Worm (Caenorhabditis elegans) whole organism, L2 larva: ENCODE results near the gene stn-2.

Experiments used
- F13H6.1 ChIP-seq: sonication (generic microtip); optimal IDR thresholded peaks from 2 replicates; lab custom pipeline; 2016; ENCODE audit warnings: missing genetic modification characterization, missing compliant biosample characterization
- R02D3.7 ChIP-seq: fragments of 150-350 bp; optimal IDR thresholded peaks from 2 replicates; lab custom pipeline; 2014; ENCODE audit warnings: missing biosample characterization, missing genetic modification characterization
- Y55F3AM.14 ChIP-seq: fragments of 200-800 bp; sonication (Bioruptor generic); optimal IDR thresholded peaks from 2 replicates; lab custom pipeline; 2018; ENCODE audit warnings: mild to moderate bottlenecking, missing genetic modification characterization, missing compliant biosample characterization
- ZK546.5 ChIP-seq: sonication (generic microtip); optimal IDR thresholded peaks from 2 replicates; lab custom pipeline; 2017; ENCODE audit warnings: missing biosample characterization, missing genetic modification characterization
- alr-1 ChIP-seq: fragments of 150-350 bp; optimal IDR thresholded peaks from 2 replicates; lab custom pipeline; 2014; ENCODE audit warnings: missing biosample characterization, missing genetic modification characterization
- aly-2 ChIP-seq: fragments of 150-350 bp; optimal IDR thresholded peaks from 2 replicates; lab custom pipeline; 2014; ENCODE audit warnings: missing biosample characterization, missing genetic modification characterization
- ama-1 ChIP-seq: fragments of 150-350 bp; optimal IDR thresholded peaks from 2 replicates; lab custom pipeline; 2018; ENCODE audit warnings: inconsistent platforms
- blmp-1 ChIP-seq: sonication (generic microtip); optimal IDR thresholded peaks from 2 replicates; lab custom pipeline; 2017; ENCODE audit warnings: missing genetic modification characterization, mild to moderate bottlenecking, missing compliant biosample characterization, antibody characterized with exemption, moderate library complexity; ENCODE audit not compliant: insufficient read depth
- ceh-16 ChIP-seq: fragments of 150-350 bp; optimal IDR thresholded peaks from 2 replicates; lab custom pipeline; 2014; ENCODE audit warnings: missing biosample characterization, missing genetic modification characterization
- ceh-82 ChIP-seq: fragments of 150-350 bp; optimal IDR thresholded peaks from 2 replicates; lab custom pipeline; 2014; ENCODE audit warnings: missing biosample characterization, missing genetic modification characterization
- crh-2 ChIP-seq: sonication (generic microtip); optimal IDR thresholded peaks from 2 replicates; lab custom pipeline; 2017; ENCODE audit warnings: missing biosample characterization, missing genetic modification characterization
- dmd-4 ChIP-seq: sonication (generic microtip); optimal IDR thresholded peaks from 2 replicates; lab custom pipeline; 2017; ENCODE audit warnings: missing biosample characterization, missing genetic modification characterization
- egl-27 ChIP-seq: sonication (generic microtip); optimal IDR thresholded peaks from 3 replicates; lab custom pipeline; 2017; ENCODE audit warnings: missing biosample characterization, missing genetic modification reagents, missing genetic modification characterization
- elt-1 ChIP-seq: fragments of 150-350 bp; optimal IDR thresholded peaks from 2 replicates; lab custom pipeline; 2014; ENCODE audit warnings: missing biosample characterization, missing genetic modification characterization
- elt-3 ChIP-seq: sonication (generic microtip); optimal IDR thresholded peaks from 2 replicates; lab custom pipeline; 2017; ENCODE audit warnings: missing biosample characterization, missing genetic modification characterization
- lin-13 ChIP-seq: fragments of 150-350 bp; optimal IDR thresholded peaks from 2 replicates; lab custom pipeline; 2014; ENCODE audit warnings: missing biosample characterization, missing genetic modification reagents, missing genetic modification characterization
- lin-39 ChIP-seq: fragments of 150-350 bp; optimal IDR thresholded peaks from 2 replicates; lab custom pipeline; 2014; ENCODE audit warnings: missing biosample characterization, missing genetic modification reagents, missing genetic modification characterization
- lsy-2 ChIP-seq, 2 experiments: fragments of 150-350 bp in 1 of 2; sonication (generic microtip) in 1 of 2; optimal IDR thresholded peaks; 2 replicates each; lab custom pipeline; 2014 to 2017; ENCODE audit warnings: missing biosample characterization in 2 of 2, missing genetic modification characterization in 2 of 2
- mab-5 ChIP-seq: fragments of 150-350 bp; optimal IDR thresholded peaks from 2 replicates; lab custom pipeline; 2014; ENCODE audit warnings: missing biosample characterization, missing genetic modification characterization
- mbf-1 ChIP-seq: sonication (generic microtip); optimal IDR thresholded peaks from 2 replicates; lab custom pipeline; 2017; ENCODE audit warnings: missing biosample characterization, missing genetic modification characterization
- mdl-1 ChIP-seq, 2 experiments: fragments of 150-350 bp in 1 of 2; sonication (generic microtip) in 1 of 2; optimal IDR thresholded peaks; 2 replicates each; lab custom pipeline; 2017; ENCODE audit warnings: missing biosample characterization in 2 of 2, missing genetic modification characterization in 2 of 2
- nhr-10 ChIP-seq: sonication (generic microtip); optimal IDR thresholded peaks from 2 replicates; lab custom pipeline; 2017; ENCODE audit warnings: missing biosample characterization, missing genetic modification characterization
- nhr-12 ChIP-seq: fragments of 150-350 bp; optimal IDR thresholded peaks from 2 replicates; lab custom pipeline; 2014; ENCODE audit warnings: missing biosample characterization, missing genetic modification characterization
- nhr-129 ChIP-seq: fragments of 150-350 bp; optimal IDR thresholded peaks from 2 replicates; lab custom pipeline; 2014; ENCODE audit warnings: missing biosample characterization, missing genetic modification characterization
- nhr-21 ChIP-seq: fragments of 150-350 bp; optimal IDR thresholded peaks from 2 replicates; lab custom pipeline; 2014; ENCODE audit warnings: missing biosample characterization, missing genetic modification characterization
- nhr-23 ChIP-seq: fragments of 150-350 bp; optimal IDR thresholded peaks from 2 replicates; lab custom pipeline; 2014; ENCODE audit warnings: missing biosample characterization, missing genetic modification reagents, missing genetic modification characterization
- nhr-237 ChIP-seq: fragments of 150-350 bp; optimal IDR thresholded peaks from 2 replicates; lab custom pipeline; 2014; ENCODE audit warnings: missing biosample characterization, missing genetic modification characterization
- nhr-6 ChIP-seq: fragments of 150-350 bp; optimal IDR thresholded peaks from 2 replicates; lab custom pipeline; 2014; ENCODE audit warnings: missing biosample characterization, missing genetic modification characterization
- nhr-77 ChIP-seq: fragments of 150-350 bp; optimal IDR thresholded peaks from 2 replicates; lab custom pipeline; 2014; ENCODE audit warnings: missing biosample characterization, missing genetic modification characterization
- peb-1 ChIP-seq: fragments of 150-350 bp; optimal IDR thresholded peaks from 2 replicates; lab custom pipeline; 2014; ENCODE audit warnings: missing biosample characterization, missing genetic modification characterization
- sem-4 ChIP-seq: fragments of 150-350 bp; optimal IDR thresholded peaks from 2 replicates; lab custom pipeline; 2014; ENCODE audit warnings: missing biosample characterization, missing genetic modification reagents, missing genetic modification characterization
- skn-1 ChIP-seq: sonication (generic microtip); optimal IDR thresholded peaks from 2 replicates; lab custom pipeline; 2017; ENCODE audit warnings: missing biosample characterization, missing genetic modification characterization
- sma-3 ChIP-seq: sonication (generic microtip); optimal IDR thresholded peaks from 2 replicates; lab custom pipeline; 2016; ENCODE audit warnings: missing genetic modification reagents, missing genetic modification characterization, missing compliant biosample characterization
- sma-9 ChIP-seq, 2 experiments: fragments of 150-350 bp in 1 of 2; sonication (generic microtip) in 1 of 2; optimal IDR thresholded peaks; 2 replicates each; lab custom pipeline; 2014 to 2016; ENCODE audit warnings: missing genetic modification characterization in 2 of 2, mild to moderate bottlenecking in 1 of 2, missing biosample characterization in 1 of 2, missing compliant biosample characterization in 1 of 2, missing genetic modification reagents in 1 of 2, moderate library complexity in 1 of 2
- snpc-4 ChIP-seq: fragments of 150-350 bp; optimal IDR thresholded peaks from 2 replicates; lab custom pipeline; 2014; ENCODE audit warnings: missing biosample characterization, missing genetic modification characterization
- unc-39 ChIP-seq: fragments of 150-350 bp; optimal IDR thresholded peaks from 2 replicates; lab custom pipeline; 2014; ENCODE audit warnings: missing biosample characterization, missing genetic modification characterization
- zag-1 ChIP-seq: fragments of 150-350 bp; optimal IDR thresholded peaks from 2 replicates; lab custom pipeline; 2014; ENCODE audit warnings: missing biosample characterization, missing genetic modification characterization
- ztf-11 ChIP-seq: sonication (generic microtip); optimal IDR thresholded peaks from 2 replicates; lab custom pipeline; 2017; ENCODE audit warnings: missing biosample characterization, missing genetic modification characterization
- ztf-4 ChIP-seq: fragments of 150-350 bp; optimal IDR thresholded peaks from 2 replicates; lab custom pipeline; 2014; ENCODE audit warnings: missing biosample characterization, missing genetic modification characterization

stn-2 gene

ce11 chrX:7710643-7711042 lies 30.2 kb upstream of the stn-2 start, which contains the start of gene K09F5.4:
K09F5.4 (minus strand) TSS chrX:7710743.
- TF ChIP-seq dmd-4 (tag; lab: Kevin White, UChicago) (no peak), Y55F3AM.14 (no peak), nhr-129 (tag; lab: Kevin White, UChicago) (no peak), nhr-23 (tag; lab: Kevin White, UChicago) (no peak), R02D3.7 (tag; lab: Kevin White, UChicago) (no peak), sem-4 (no peak), ztf-11 (no peak), peb-1 (tag; lab: Kevin White, UChicago) (no peak), ceh-82 (tag; lab: Kevin White, UChicago) (no peak), ztf-4 (tag; lab: Kevin White, UChicago) (no peak), alr-1 (no peak), mbf-1 (tag; lab: Kevin White, UChicago) (no peak), elt-3 (tag; lab: Kevin White, UChicago) (no peak), nhr-12 (tag; lab: Kevin White, UChicago) (no peak), aly-2 (tag; lab: Kevin White, UChicago) (no peak), nhr-237 (tag; lab: Kevin White, UChicago) (no peak), mdl-1 (tag; optimal IDR thresholded peaks at IDR 0.05; lab: Kevin White, UChicago) (no peak), nhr-77 (no peak)

- TF ChIP-seq F13H6.1 (tag; lab: Kevin White, UChicago) (no peak), Y55F3AM.14 (peak; percentile 2)
Measured at ce11 chrX:7710187-7710586, 29.8 kb upstream of the stn-2 start.

DNA sequence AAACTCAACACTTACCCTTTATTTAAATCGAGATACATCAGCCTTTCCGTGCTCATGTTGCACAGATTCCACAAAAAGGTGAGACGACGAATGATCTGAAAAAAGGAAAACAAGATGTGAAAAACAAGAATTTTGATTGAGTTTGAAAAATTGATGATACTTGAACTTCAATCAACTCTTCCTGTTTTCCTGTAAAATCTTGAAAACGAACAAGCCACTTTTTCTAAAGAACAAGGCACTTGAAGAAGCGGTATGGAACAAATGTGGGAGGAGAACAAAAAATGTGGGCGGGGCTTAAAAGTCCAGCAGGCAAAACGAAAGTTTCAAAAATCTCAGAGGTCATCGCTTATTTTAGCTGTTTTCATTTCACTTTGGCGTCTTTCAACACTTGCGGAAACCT lies 26.6 kb upstream of the stn-2 start, which contains the start of gene kvs-1:
Gene kvs-1, minus strand, starts transcription at position 101 of the 400 bp plus-strand sequence.
- TF ChIP-seq sma-3 (GFP tag; lab: Kevin White, UChicago) (no peak), nhr-129 (tag; lab: Kevin White, UChicago) (no peak), nhr-12 (tag; lab: Kevin White, UChicago) (no peak), ceh-16 (no peak), alr-1 (no peak), crh-2 (tag; lab: Kevin White, UChicago) (no peak), lin-13 (GFP tag; lab: Kevin White, UChicago) (no peak), egl-27 (tag; lab: Kevin White, UChicago) (no peak), lsy-2 (tag; optimal IDR thresholded peaks at IDR 0.05; lab: Kevin White, UChicago) (no peak), nhr-6 (tag; lab: Kevin White, UChicago) (no peak), Y55F3AM.14 (no peak), nhr-10 (tag; lab: Kevin White, UChicago) (no peak), ztf-4 (tag; lab: Kevin White, UChicago) (no peak), nhr-21 (tag; lab: Kevin White, UChicago) (no peak), sem-4 (no peak), mab-5 (tag; lab: Kevin White, UChicago) (no peak), lin-39 (tag; lab: Kevin White, UChicago) (no peak)
- TF ChIP-seq, all 48 proteins: peak for 0

DNA sequence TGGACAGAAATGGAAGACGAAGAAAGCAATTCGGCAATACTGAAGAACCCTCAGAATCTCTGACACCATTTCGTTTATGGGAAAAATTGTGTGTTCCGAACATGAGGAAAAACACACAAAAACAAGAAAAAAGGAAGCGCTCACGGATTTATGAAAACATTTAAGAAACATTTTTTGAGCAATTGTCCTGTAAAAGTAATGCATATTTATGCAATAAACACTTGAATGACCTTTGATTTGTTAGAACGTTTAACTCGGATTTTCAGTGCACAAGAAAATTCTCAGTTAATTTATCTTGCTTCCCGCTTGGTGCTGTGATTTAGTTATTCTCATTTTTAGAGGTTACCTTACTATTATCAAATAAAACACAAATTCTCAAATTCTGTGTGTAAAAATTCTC lies 23.4 kb upstream of the stn-2 start:
- no peak for TF ChIP-seq ZK546.5 (tag; lab: Kevin White, UChicago)
- no peak for TF ChIP-seq egl-27 (tag; lab: Kevin White, UChicago)
- no peak for TF ChIP-seq sma-9 (GFP tag; optimal IDR thresholded peaks at IDR 0.05; lab: Kevin White, UChicago)
- TF ChIP-seq sma-9 (tag; optimal IDR thresholded peaks at IDR 0.05; lab: Kevin White, UChicago): no peak
- TF ChIP-seq lin-39 (tag; lab: Kevin White, UChicago): no peak
- no peak for TF ChIP-seq blmp-1 (tag; lab: Kevin White, UChicago)
- TF ChIP-seq peb-1 (tag; lab: Kevin White, UChicago): no peak

DNA sequence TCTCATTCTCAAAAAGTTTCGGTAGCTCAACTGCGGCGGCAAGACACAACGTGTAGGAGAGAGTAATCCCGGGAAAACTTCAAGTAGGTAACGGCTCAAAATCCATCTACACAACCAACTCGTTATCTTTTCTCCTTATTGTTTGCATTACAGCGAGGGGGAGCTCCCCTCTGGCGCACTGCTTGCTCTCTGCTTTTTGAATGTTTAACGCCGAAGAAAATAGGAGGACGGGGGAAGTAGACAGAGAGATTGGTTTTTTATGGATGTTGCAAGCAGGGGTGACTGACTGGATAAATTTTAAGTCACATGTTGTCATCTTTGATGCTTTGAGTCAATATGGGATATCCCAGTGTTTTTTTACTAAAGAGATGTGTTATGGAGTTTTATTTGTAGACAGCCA lies 9.2 kb upstream of the stn-2 start:
- peak; percentile 29 for TF ChIP-seq F13H6.1 (tag; lab: Kevin White, UChicago)
- TF ChIP-seq snpc-4 (tag; lab: Kevin White, UChicago): no peak
- no peak for TF ChIP-seq egl-27 (tag; lab: Kevin White, UChicago)
- no peak for TF ChIP-seq nhr-237 (tag; lab: Kevin White, UChicago)
- no peak for TF ChIP-seq ama-1 (lab: Kevin White, UChicago)
- TF ChIP-seq lin-13 (GFP tag; lab: Kevin White, UChicago): no peak
- no peak for TF ChIP-seq lsy-2 (tag; optimal IDR thresholded peaks at IDR 0.05; lab: Kevin White, UChicago)
- TF ChIP-seq crh-2 (tag; lab: Kevin White, UChicago): no peak
- TF ChIP-seq nhr-12 (tag; lab: Kevin White, UChicago): no peak
- TF ChIP-seq zag-1: no peak
- TF ChIP-seq nhr-129 (tag; lab: Kevin White, UChicago): peak; percentile 23
- TF ChIP-seq sma-9 (GFP tag; optimal IDR thresholded peaks at IDR 0.05; lab: Kevin White, UChicago): peak; percentile 24
- TF ChIP-seq sma-9 (tag; optimal IDR thresholded peaks at IDR 0.05; lab: Kevin White, UChicago): no peak
- no peak for TF ChIP-seq elt-1 (tag; lab: Kevin White, UChicago)
- TF ChIP-seq unc-39: no peak
- no peak for TF ChIP-seq skn-1 (tag; lab: Kevin White, UChicago)
